Worm (Caenorhabditis elegans) whole organism, mixed stage, embryonic: Measurements from ENCODE around the gene ZK673.2.

Source experiments
- M03D4.4 ChIP-seq: sonication (generic microtip); optimal IDR thresholded peaks from 2 replicates; lab custom pipeline; 2017; ENCODE audit warnings: mild to moderate bottlenecking, missing genetic modification characterization, missing compliant biosample characterization
- blmp-1 ChIP-seq: fragments of 150-350 bp; optimal IDR thresholded peaks from 2 replicates; lab custom pipeline; 2014; ENCODE audit warnings: missing biosample characterization, missing genetic modification characterization
- ceh-39 ChIP-seq: fragments of 150-350 bp; optimal IDR thresholded peaks from 2 replicates; lab custom pipeline; 2014; ENCODE audit warnings: missing biosample characterization, missing genetic modification characterization
- ceh-43 ChIP-seq: fragments of 200-800 bp; sonication (Bioruptor generic); optimal IDR thresholded peaks from 2 replicates; lab custom pipeline; 2018; ENCODE audit warnings: mild to moderate bottlenecking, missing genetic modification characterization, moderate library complexity, missing compliant biosample characterization
- ceh-83 ChIP-seq: fragments of 200-800 bp; sonication (Bioruptor generic); optimal IDR thresholded peaks from 2 replicates; lab custom pipeline; 2018; ENCODE audit warnings: mild to moderate bottlenecking, missing genetic modification characterization, missing compliant biosample characterization
- ces-1 ChIP-seq: fragments of 150-350 bp; optimal IDR thresholded peaks from 2 replicates; lab custom pipeline; 2014; ENCODE audit warnings: missing biosample characterization, missing genetic modification reagents, missing genetic modification characterization
- cnd-1 ChIP-seq: fragments of 200-800 bp; sonication (Bioruptor generic); optimal IDR thresholded peaks from 2 replicates; lab custom pipeline; 2018; ENCODE audit warnings: mild to moderate bottlenecking, missing genetic modification characterization, missing compliant biosample characterization
- drap-1 ChIP-seq: fragments of 200-800 bp; sonication (Bioruptor generic); optimal IDR thresholded peaks from 3 replicates; lab custom pipeline; 2018; ENCODE audit warnings: mild to moderate bottlenecking, missing genetic modification characterization, missing compliant biosample characterization
- ham-2 ChIP-seq: fragments of 200-800 bp; sonication (Bioruptor generic); optimal IDR thresholded peaks from 2 replicates; lab custom pipeline; 2018; ENCODE audit warnings: mild to moderate bottlenecking, missing genetic modification characterization, missing compliant biosample characterization
- hlh-1 ChIP-seq: fragments of 150-350 bp; optimal IDR thresholded peaks from 2 replicates; lab custom pipeline; 2014; ENCODE audit warnings: missing biosample characterization, missing genetic modification reagents, missing genetic modification characterization
- lin-13 ChIP-seq: fragments of 150-350 bp; optimal IDR thresholded peaks from 2 replicates; lab custom pipeline; 2014; ENCODE audit warnings: missing biosample characterization, missing genetic modification characterization
- lin-32 ChIP-seq: fragments of 200-800 bp; sonication (Bioruptor generic); optimal IDR thresholded peaks from 2 replicates; lab custom pipeline; 2018; ENCODE audit warnings: mild to moderate bottlenecking, missing genetic modification characterization, missing compliant biosample characterization
- lsy-2 ChIP-seq: fragments of 150-350 bp; optimal IDR thresholded peaks from 2 replicates; lab custom pipeline; 2014; ENCODE audit warnings: missing biosample characterization, missing genetic modification characterization
- mab-5 ChIP-seq: fragments of 150-350 bp; optimal IDR thresholded peaks from 2 replicates; lab custom pipeline; 2014; ENCODE audit warnings: missing biosample characterization, missing genetic modification characterization
- mep-1 ChIP-seq: fragments of 150-350 bp; optimal IDR thresholded peaks from 2 replicates; lab custom pipeline; 2017; ENCODE audit warnings: missing biosample characterization, missing genetic modification reagents, missing genetic modification characterization, inconsistent platforms
- mls-2 ChIP-seq: sonication (generic microtip); optimal IDR thresholded peaks from 2 replicates; lab custom pipeline; 2016; ENCODE audit warnings: mild to moderate bottlenecking, missing genetic modification characterization, moderate library complexity, missing compliant biosample characterization
- nhr-12 ChIP-seq: fragments of 150-350 bp; optimal IDR thresholded peaks from 2 replicates; lab custom pipeline; 2014; ENCODE audit warnings: missing biosample characterization, missing genetic modification characterization
- nhr-2 ChIP-seq: fragments of 150-350 bp; optimal IDR thresholded peaks from 2 replicates; lab custom pipeline; 2014; ENCODE audit warnings: missing biosample characterization, missing genetic modification characterization
- nhr-237 ChIP-seq: fragments of 150-350 bp; optimal IDR thresholded peaks from 2 replicates; lab custom pipeline; 2014; ENCODE audit warnings: missing biosample characterization, missing genetic modification characterization
- nhr-28 ChIP-seq: fragments of 150-350 bp; optimal IDR thresholded peaks from 2 replicates; lab custom pipeline; 2014; ENCODE audit warnings: missing biosample characterization, missing genetic modification characterization
- nhr-76 ChIP-seq: sonication (generic microtip); optimal IDR thresholded peaks from 2 replicates; lab custom pipeline; 2017; ENCODE audit warnings: missing biosample characterization, missing genetic modification characterization
- pha-4 ChIP-seq: fragments of 150-350 bp; optimal IDR thresholded peaks from 2 replicates; lab custom pipeline; 2018; ENCODE audit warnings: missing biosample characterization, missing genetic modification reagents, missing genetic modification characterization
- sem-2 ChIP-seq: fragments of 200-800 bp; sonication (Bioruptor generic); optimal IDR thresholded peaks from 2 replicates; lab custom pipeline; 2018; ENCODE audit warnings: mild to moderate bottlenecking, missing genetic modification characterization, missing compliant biosample characterization
- snpc-4 ChIP-seq: fragments of 150-350 bp; optimal IDR thresholded peaks from 2 replicates; lab custom pipeline; 2014; ENCODE audit warnings: missing biosample characterization, missing genetic modification characterization
- sptf-1 ChIP-seq: sonication (generic microtip); optimal IDR thresholded peaks from 2 replicates; lab custom pipeline; 2017; ENCODE audit warnings: mild to moderate bottlenecking, missing genetic modification characterization, moderate library complexity, missing compliant biosample characterization
- unc-120 ChIP-seq: sonication (generic microtip); optimal IDR thresholded peaks from 2 replicates; lab custom pipeline; 2017; ENCODE audit warnings: missing genetic modification characterization, missing compliant biosample characterization; ENCODE audit not compliant: poor library complexity, severe bottlenecking
- unc-39 ChIP-seq: fragments of 150-350 bp; optimal IDR thresholded peaks from 2 replicates; lab custom pipeline; 2014; ENCODE audit warnings: missing biosample characterization, missing genetic modification characterization
- unc-62 ChIP-seq: fragments of 150-350 bp; optimal IDR thresholded peaks from 2 replicates; lab custom pipeline; 2014; ENCODE audit warnings: missing biosample characterization, missing genetic modification reagents, missing genetic modification characterization
- zip-8 ChIP-seq: fragments of 150-350 bp; optimal IDR thresholded peaks from 2 replicates; lab custom pipeline; 2014; ENCODE audit warnings: missing biosample characterization, missing genetic modification characterization

Gene ZK673.2

DNA sequence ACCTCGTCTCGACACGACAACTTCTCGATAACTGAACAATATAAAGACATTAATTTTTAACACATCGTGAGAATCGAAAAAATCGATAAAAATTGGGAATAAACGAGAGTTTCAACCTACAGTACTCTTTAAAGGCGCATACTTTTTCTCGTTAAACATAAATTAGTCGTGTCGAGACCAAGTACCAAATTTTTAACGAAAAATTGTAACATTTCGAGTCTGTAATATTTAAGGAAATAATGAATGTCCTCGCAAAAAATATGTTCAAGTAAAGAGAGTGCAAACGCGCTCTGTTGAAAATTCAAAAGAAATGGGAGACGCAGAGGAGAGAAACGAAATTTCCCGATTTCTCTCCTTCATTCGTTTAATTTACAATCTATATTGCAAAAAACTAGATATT lies 2.3 kb downstream of the ZK673.2 start:
- peak; percentile 27 for TF ChIP-seq mep-1 (tag; lab: Kevin White, UChicago)
- no peak for TF ChIP-seq sem-2 (GFP tag; lab: Kevin White, UChicago)
- TF ChIP-seq, all 35 proteins: peak for 1

DNA sequence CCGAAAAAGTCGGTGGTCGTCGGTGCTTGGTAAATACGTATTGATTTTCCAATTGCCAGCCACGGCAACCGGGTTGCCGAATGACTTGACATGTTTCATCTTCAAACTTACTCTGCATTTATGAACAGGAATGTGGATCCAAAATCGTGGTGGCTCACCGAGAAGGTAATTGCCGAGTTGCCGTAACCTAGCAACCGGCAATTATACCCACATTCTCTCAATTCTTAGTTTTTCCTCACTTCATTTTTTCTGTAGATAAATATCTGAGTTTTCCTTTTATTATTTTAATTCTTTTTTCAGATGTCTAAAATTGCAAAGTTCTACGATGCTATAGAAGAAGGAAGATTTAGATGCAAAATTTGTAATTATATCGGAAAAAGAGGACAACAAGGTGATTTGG lies 4.6 kb downstream of the ZK673.2 start, which contains the start of gene ZK673.4:
Gene ZK673.4 (plus strand): TSS at position 301 of the 400 bp plus-strand sequence.
- TF ChIP-seq snpc-4 (tag; lab: Kevin White, UChicago) (no peak), drap-1 (GFP tag; lab: Kevin White, UChicago) (no peak), unc-120 (tag; lab: Kevin White, UChicago) (no peak), sem-2 (GFP tag; lab: Kevin White, UChicago) (no peak), nhr-76 (tag; lab: Kevin White, UChicago) (no peak)
- TF ChIP-seq, all 35 proteins: peak for 0

DNA sequence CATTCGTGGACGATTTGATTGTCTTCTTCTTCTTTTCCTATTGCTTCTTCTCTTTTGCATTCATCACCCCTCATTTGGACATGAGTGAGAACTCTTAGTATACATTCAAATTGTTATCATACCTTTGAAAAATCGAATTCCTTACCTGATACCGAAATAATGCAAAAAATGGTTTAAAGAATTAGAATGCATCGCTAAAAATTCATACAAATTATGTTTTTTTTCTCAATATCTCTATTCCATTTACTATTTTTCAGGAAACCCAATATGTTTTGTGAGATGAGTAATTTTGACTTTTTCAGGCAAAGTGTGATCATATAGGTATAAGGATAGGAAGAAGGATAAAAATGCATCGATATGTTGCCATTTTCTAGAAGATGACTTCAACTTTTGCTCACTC lies 8.9 kb downstream of the ZK673.2 start, which contains the start of gene ZK673.11:
Gene ZK673.11 (plus strand): TSS at position 301 of the 400 bp plus-strand sequence.
- TF ChIP-seq ceh-39 (tag; lab: Kevin White, UChicago), result no peak
- no peak for TF ChIP-seq unc-62 (GFP tag; lab: Kevin White, UChicago)
- TF ChIP-seq zip-8 (tag; lab: Kevin White, UChicago), result no peak
- TF ChIP-seq lin-13 (tag; lab: Kevin White, UChicago), result no peak
- TF ChIP-seq M03D4.4 (tag; lab: Kevin White, UChicago), result no peak
- no peak for TF ChIP-seq ceh-43 (GFP tag; lab: Kevin White, UChicago)
- TF ChIP-seq snpc-4 (tag; lab: Kevin White, UChicago), result no peak
- no peak for TF ChIP-seq ham-2
- no peak for TF ChIP-seq nhr-237 (tag; lab: Kevin White, UChicago)
- no peak for TF ChIP-seq mep-1 (tag; lab: Kevin White, UChicago)
- TF ChIP-seq cnd-1 (tag; lab: Kevin White, UChicago), result no peak
- no peak for TF ChIP-seq drap-1 (GFP tag; lab: Kevin White, UChicago)
- TF ChIP-seq ceh-83 (GFP tag; lab: Kevin White, UChicago), result no peak
- TF ChIP-seq, all 35 proteins: peak for 0

DNA sequence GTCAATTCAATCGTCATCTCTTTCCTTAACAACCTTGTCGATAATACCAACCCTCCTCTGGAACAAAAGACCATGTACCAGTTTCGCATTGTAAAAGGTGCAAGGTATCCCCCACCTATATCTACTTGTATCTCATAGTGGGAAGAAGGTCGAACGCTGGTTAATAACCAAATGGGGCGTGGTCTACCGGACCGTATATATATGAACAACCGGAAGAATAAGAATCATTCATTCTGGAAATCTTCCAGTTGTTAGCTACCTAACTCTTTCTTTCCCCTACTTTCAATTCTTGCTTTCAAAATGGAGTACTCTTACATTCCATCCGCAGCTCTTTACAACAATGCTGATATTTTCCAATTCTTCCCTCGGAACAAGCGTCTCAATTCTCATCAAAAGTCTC lies 13.1 kb downstream of the ZK673.2 start, which contains the start of gene ZK673.5:
Gene ZK673.5 (plus strand): TSS at position 301 of the 400 bp plus-strand sequence.
- TF ChIP-seq lin-32, result no peak
- no peak for TF ChIP-seq nhr-76 (tag; lab: Kevin White, UChicago)
- TF ChIP-seq mab-5 (tag; lab: Kevin White, UChicago), result no peak
- TF ChIP-seq drap-1 (GFP tag; lab: Kevin White, UChicago), result no peak
- no peak for TF ChIP-seq hlh-1 (tag; lab: Kevin White, UChicago)
- TF ChIP-seq ham-2, result no peak
- TF ChIP-seq mep-1 (tag; lab: Kevin White, UChicago), result no peak
- no peak for TF ChIP-seq nhr-12 (tag; lab: Kevin White, UChicago)
- TF ChIP-seq sptf-1 (tag; lab: Kevin White, UChicago), result no peak
- no peak for TF ChIP-seq lsy-2 (tag; lab: Kevin White, UChicago)
- TF ChIP-seq cnd-1 (tag; lab: Kevin White, UChicago), result no peak
- TF ChIP-seq nhr-237 (tag; lab: Kevin White, UChicago), result no peak

DNA sequence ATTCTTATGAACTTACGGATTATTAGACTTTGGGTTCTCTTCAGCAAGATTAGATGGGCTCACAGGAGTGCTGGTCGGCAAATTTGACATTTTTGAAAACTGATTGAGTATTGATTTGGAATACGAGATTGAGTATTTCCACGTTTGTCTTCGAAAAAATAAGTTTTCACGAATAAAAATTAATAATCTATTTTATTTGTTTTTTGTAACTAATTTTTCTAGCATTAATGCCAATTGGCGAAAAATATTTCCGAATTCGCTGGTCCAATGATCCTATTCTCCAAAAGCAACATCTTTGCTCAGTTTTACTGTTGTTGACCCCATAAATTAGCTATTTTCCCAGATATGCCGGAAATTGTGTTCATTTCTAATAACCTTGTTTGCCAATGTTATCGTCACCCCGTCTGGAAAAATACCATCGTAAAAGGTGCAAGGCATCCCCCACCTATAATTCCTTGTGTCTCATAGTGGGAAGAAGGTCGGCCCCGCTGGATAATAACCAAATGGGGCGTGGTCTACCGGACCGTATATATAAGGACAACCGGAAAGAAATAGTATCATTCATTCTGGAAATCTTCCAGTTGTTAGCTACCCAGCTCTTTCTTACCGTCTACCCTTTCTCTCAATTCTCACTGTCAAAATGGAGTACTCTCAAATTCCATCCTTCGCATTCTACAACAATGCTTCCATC lies 16.3 kb downstream of the ZK673.2 start, which contains the start of the genes ZK673.6 and sdz-37:
Gene ZK673.6 (minus strand): TSS at position 101 of the 691 bp plus-strand sequence.
Gene sdz-37 (plus strand): TSS at position 641 of the 691 bp plus-strand sequence.
- TF ChIP-seq mep-1 (tag; lab: Kevin White, UChicago) (no peak), lsy-2 (tag; lab: Kevin White, UChicago) (no peak), cnd-1 (tag; lab: Kevin White, UChicago) (no peak), lin-13 (tag; lab: Kevin White, UChicago) (no peak), nhr-28 (tag; lab: Kevin White, UChicago) (no peak), unc-39 (tag; lab: Kevin White, UChicago) (no peak), ceh-83 (GFP tag; lab: Kevin White, UChicago) (no peak), sem-2 (GFP tag; lab: Kevin White, UChicago) (no peak), ham-2 (no peak), M03D4.4 (tag; lab: Kevin White, UChicago) (no peak), unc-62 (GFP tag; lab: Kevin White, UChicago) (no peak), blmp-1 (tag; lab: Kevin White, UChicago) (no peak), lin-32 (no peak), ceh-39 (tag; lab: Kevin White, UChicago) (no peak), mls-2 (tag; lab: Kevin White, UChicago) (no peak), nhr-76 (tag; lab: Kevin White, UChicago) (no peak), ces-1 (GFP tag; lab: Kevin White, UChicago) (no peak), drap-1 (GFP tag; lab: Kevin White, UChicago) (no peak), nhr-2 (tag; lab: Kevin White, UChicago) (no peak), pha-4 (tag; lab: Kevin White, UChicago) (no peak)
